Worm (Caenorhabditis elegans) whole organism, young adult: ENCODE data around the gene C14A6.13.

Source experiments
- attf-5 ChIP-seq: fragments of 200-800 bp; sonication (Bioruptor generic); optimal IDR thresholded peaks from 2 replicates; lab custom pipeline; 2018; ENCODE audit warnings: mild to moderate bottlenecking, missing genetic modification characterization, missing compliant biosample characterization
- cebp-1 ChIP-seq, 2 experiments: fragments of 200-800 bp in 1 of 2; sonication (Bioruptor generic) in 1 of 2; sonication (generic microtip) in 1 of 2; IDR thresholded peaks in 1 of 2; optimal IDR thresholded peaks in 1 of 2; 2 replicates each; pipeline versions ENCODE4 v1.3.6 to Lab custom; 2017 to 2022; ENCODE audit warnings: missing compliant biosample characterization in 2 of 2, missing genetic modification characterization in 2 of 2, mild to moderate bottlenecking in 1 of 2, missing genetic modification reagents in 1 of 2, moderate library complexity in 1 of 2
- mcd-1 ChIP-seq: fragments of 200-800 bp; sonication (Bioruptor generic); IDR thresholded peaks from 2 replicates; pipeline ENCODE4 v1.3.6; 2022; ENCODE audit warnings: missing genetic modification reagents, missing genetic modification characterization, missing compliant biosample characterization

The C14A6.13 gene

ce11 chrV:18115054-18115453 lies 46.1 kb downstream of the C14A6.13 start:
- peak; percentile 13 for TF ChIP-seq attf-5 (GFP tag; lab: Kevin White, UChicago)
- TF ChIP-seq cebp-1 (GFP tag; IDR thresholded peaks at IDR 0.05; lab: Robert Waterston, UW) = peak; percentile 93
- TF ChIP-seq cebp-1 (tag; optimal IDR thresholded peaks at IDR 0.05; lab: Kevin White, UChicago) = peak; percentile 90
- TF ChIP-seq mcd-1 = peak; percentile 83
- TF ChIP-seq, all 124 proteins: peak for 3; not testable (repeated sequence) for 121
